Fruit fly (Drosophila melanogaster) whole organism, prepupa: ENCODE measurements around the gene CG34298.

ENCODE experiments used
- Blimp-1 ChIP-seq: fragments of 200-800 bp; sonication (Bioruptor generic); optimal IDR thresholded peaks from 3 replicates; lab custom pipeline; 2017; ENCODE audit warnings: missing biosample characterization, missing genetic modification characterization, mild to moderate bottlenecking, moderate library complexity, missing genetic modification reagents
- CG10631 ChIP-seq: fragments of 200-800 bp; sonication (Bioruptor generic); optimal IDR thresholded peaks from 2 replicates; lab custom pipeline; 2016; ENCODE audit warnings: missing biosample characterization, missing genetic modification characterization
- CG10669 ChIP-seq: fragments of 200-800 bp; sonication (Bioruptor generic); optimal IDR thresholded peaks from 3 replicates; lab custom pipeline; 2018; ENCODE audit warnings: missing biosample characterization, mild to moderate bottlenecking, missing genetic modification characterization, moderate library complexity
- CG11294 ChIP-seq: fragments of 200-800 bp; sonication (Bioruptor generic); IDR thresholded peaks from 2 replicates; pipeline ENCODE4 v1.3.6; 2022; ENCODE audit warnings: missing biosample characterization, missing genetic modification characterization
- CG15336 ChIP-seq: fragments of 200-800 bp; sonication (Bioruptor generic); IDR thresholded peaks from 2 replicates; pipeline ENCODE4 v1.3.6; 2022; ENCODE audit warnings: missing biosample characterization, missing genetic modification characterization
- CG1621 ChIP-seq: fragments of 200-800 bp; sonication (Bioruptor generic); optimal IDR thresholded peaks from 3 replicates; lab custom pipeline; 2018; ENCODE audit warnings: missing biosample characterization, mild to moderate bottlenecking, missing genetic modification characterization
- CG16779 ChIP-seq: fragments of 200-800 bp; sonication (Bioruptor generic); optimal IDR thresholded peaks from 3 replicates; lab custom pipeline; 2017; ENCODE audit warnings: missing biosample characterization, mild to moderate bottlenecking, missing genetic modification characterization
- CG3032 ChIP-seq: fragments of 200-800 bp; optimal IDR thresholded peaks from 2 replicates; lab custom pipeline; 2019; ENCODE audit warnings: missing biosample characterization, mild to moderate bottlenecking, missing genetic modification characterization, moderate library complexity
- CG32006 ChIP-seq: fragments of 200-800 bp; sonication (Bioruptor generic); optimal IDR thresholded peaks from 3 replicates; lab custom pipeline; 2017; ENCODE audit warnings: missing biosample characterization, mild to moderate bottlenecking, missing genetic modification characterization
- CG34406 ChIP-seq: fragments of 200-800 bp; sonication (Bioruptor generic); optimal IDR thresholded peaks from 3 replicates; lab custom pipeline; 2016; ENCODE audit warnings: missing biosample characterization, missing genetic modification characterization
- CG3919 ChIP-seq: fragments of 200-800 bp; sonication (Bioruptor generic); optimal IDR thresholded peaks from 3 replicates; lab custom pipeline; 2016; ENCODE audit warnings: missing biosample characterization, missing genetic modification characterization
- CG6276 ChIP-seq: fragments of 200-800 bp; sonication (Bioruptor generic); optimal IDR thresholded peaks from 2 replicates; lab custom pipeline; 2017; ENCODE audit warnings: missing biosample characterization, mild to moderate bottlenecking, missing genetic modification characterization
- CG6792 ChIP-seq: fragments of 200-800 bp; sonication (Bioruptor generic); optimal IDR thresholded peaks from 3 replicates; lab custom pipeline; 2016; ENCODE audit warnings: missing biosample characterization, missing genetic modification characterization
- CG6808 ChIP-seq: fragments of 200-800 bp; sonication (Bioruptor generic); optimal IDR thresholded peaks from 3 replicates; lab custom pipeline; 2017; ENCODE audit warnings: missing biosample characterization, missing genetic modification characterization, mild to moderate bottlenecking, moderate library complexity, missing genetic modification reagents
- CG6854 ChIP-seq: fragments of 200-800 bp; sonication (Bioruptor generic); optimal IDR thresholded peaks from 2 replicates; lab custom pipeline; 2017; ENCODE audit warnings: missing biosample characterization, mild to moderate bottlenecking, missing genetic modification characterization
- CG7368 ChIP-seq: fragments of 200-800 bp; sonication (Bioruptor generic); optimal IDR thresholded peaks from 3 replicates; lab custom pipeline; 2016; ENCODE audit warnings: missing biosample characterization, missing genetic modification characterization
- CG8119 ChIP-seq: fragments of 200-800 bp; sonication (Bioruptor generic); IDR thresholded peaks from 3 replicates; pipeline ENCODE4 v1.3.6; 2022; ENCODE audit warnings: missing biosample characterization, missing genetic modification characterization
- CG8319 ChIP-seq: fragments of 200-800 bp; sonication (Bioruptor generic); optimal IDR thresholded peaks from 3 replicates; lab custom pipeline; 2016; ENCODE audit warnings: missing biosample characterization, missing genetic modification characterization
- CG8632 ChIP-seq: fragments of 200-800 bp; sonication (Bioruptor generic); optimal IDR thresholded peaks from 3 replicates; lab custom pipeline; 2016; ENCODE audit warnings: missing biosample characterization, missing genetic modification characterization
- CG9139 ChIP-seq: fragments of 200-800 bp; sonication (Bioruptor generic); optimal IDR thresholded peaks from 3 replicates; lab custom pipeline; 2017; ENCODE audit warnings: missing biosample characterization, mild to moderate bottlenecking, missing genetic modification characterization
- Eip75B ChIP-seq: fragments of 200-800 bp; sonication (Bioruptor generic); optimal IDR thresholded peaks from 3 replicates; lab custom pipeline; 2016; ENCODE audit warnings: missing biosample characterization, missing genetic modification characterization
- Eip78C ChIP-seq: fragments of 200-800 bp; sonication (Bioruptor generic); peaks from one replicate; lab custom pipeline; 2016; ENCODE audit warnings: missing biosample characterization, missing genetic modification characterization
- Eip93F ChIP-seq: fragments of 200-800 bp; sonication (Bioruptor generic); optimal IDR thresholded peaks from 2 replicates; lab custom pipeline; 2016; ENCODE audit warnings: missing biosample characterization, mild to moderate bottlenecking, missing genetic modification characterization
- Ets96B ChIP-seq: fragments of 200-800 bp; optimal IDR thresholded peaks from 2 replicates; lab custom pipeline; 2019; ENCODE audit warnings: missing biosample characterization, mild to moderate bottlenecking, missing genetic modification characterization, moderate library complexity
- Gug ChIP-seq: fragments of 200-800 bp; sonication (Bioruptor generic); IDR thresholded peaks from 2 replicates; pipeline ENCODE4 v1.3.6; 2022; ENCODE audit warnings: missing biosample characterization, missing genetic modification characterization
- Hr38 ChIP-seq: sonication (Bioruptor generic); optimal IDR thresholded peaks from 2 replicates; lab custom pipeline; 2016; ENCODE audit warnings: missing biosample characterization, missing genetic modification characterization
- Hr39 ChIP-seq: fragments of 200-800 bp; sonication (Bioruptor generic); optimal IDR thresholded peaks from 2 replicates; lab custom pipeline; 2016; ENCODE audit warnings: missing biosample characterization, missing genetic modification characterization
- Hr4 ChIP-seq: fragments of 200-800 bp; sonication (Bioruptor generic); optimal IDR thresholded peaks from 3 replicates; lab custom pipeline; 2016; ENCODE audit warnings: missing biosample characterization, missing genetic modification characterization
- Met ChIP-seq: fragments of 200-800 bp; sonication (Bioruptor generic); optimal IDR thresholded peaks from 3 replicates; lab custom pipeline; 2016; ENCODE audit warnings: missing biosample characterization, missing genetic modification characterization
- OdsH ChIP-seq: fragments of 200-800 bp; sonication (Bioruptor generic); optimal IDR thresholded peaks from 3 replicates; lab custom pipeline; 2016; ENCODE audit warnings: missing biosample characterization, missing genetic modification characterization
- Smox ChIP-seq: fragments of 200-800 bp; sonication (Bioruptor generic); optimal IDR thresholded peaks from 3 replicates; lab custom pipeline; 2016; ENCODE audit warnings: missing biosample characterization, missing genetic modification characterization
- Sox102F ChIP-seq: fragments of 200-800 bp; sonication (Bioruptor generic); optimal IDR thresholded peaks from 2 replicates; lab custom pipeline; 2016; ENCODE audit warnings: missing biosample characterization, mild to moderate bottlenecking, missing genetic modification characterization
- Sox14 ChIP-seq: fragments of 200-800 bp; sonication (Bioruptor generic); optimal IDR thresholded peaks from 3 replicates; lab custom pipeline; 2016; ENCODE audit warnings: missing biosample characterization, missing genetic modification characterization
- Sox15 ChIP-seq: fragments of 200-800 bp; sonication (Bioruptor generic); optimal IDR thresholded peaks from 3 replicates; lab custom pipeline; 2016; ENCODE audit warnings: missing biosample characterization, missing genetic modification characterization
- acj6 ChIP-seq: fragments of 200-800 bp; sonication (Bioruptor generic); optimal IDR thresholded peaks from 3 replicates; lab custom pipeline; 2016; ENCODE audit warnings: missing biosample characterization, missing genetic modification characterization
- cyc ChIP-seq: fragments of 200-800 bp; sonication (Bioruptor generic); optimal IDR thresholded peaks from 3 replicates; lab custom pipeline; 2016; ENCODE audit warnings: missing biosample characterization, missing genetic modification characterization
- dac ChIP-seq: fragments of 200-800 bp; sonication (Bioruptor generic); optimal IDR thresholded peaks from 2 replicates; lab custom pipeline; 2017; ENCODE audit warnings: missing biosample characterization, mild to moderate bottlenecking, missing genetic modification characterization
- dsx ChIP-seq: fragments of 200-800 bp; optimal IDR thresholded peaks from 3 replicates; lab custom pipeline; 2019; ENCODE audit warnings: missing biosample characterization, mild to moderate bottlenecking, missing genetic modification characterization, moderate library complexity; ENCODE audit not compliant: poor library complexity, severe bottlenecking
- eg ChIP-seq: fragments of 200-800 bp; sonication (Bioruptor generic); IDR thresholded peaks from 3 replicates; pipeline ENCODE4 v1.3.6; 2022; ENCODE audit warnings: missing biosample characterization, missing genetic modification characterization
- fd85E ChIP-seq: fragments of 200-800 bp; sonication (Bioruptor generic); optimal IDR thresholded peaks from 3 replicates; lab custom pipeline; 2016; ENCODE audit warnings: missing biosample characterization, missing genetic modification characterization
- fkh ChIP-seq: fragments of 200-800 bp; sonication (Bioruptor generic); optimal IDR thresholded peaks from 3 replicates; lab custom pipeline; 2017; ENCODE audit warnings: missing biosample characterization, mild to moderate bottlenecking, missing genetic modification characterization, moderate library complexity
- lz ChIP-seq: fragments of 200-800 bp; sonication (Bioruptor generic); optimal IDR thresholded peaks from 3 replicates; lab custom pipeline; 2016; ENCODE audit warnings: missing biosample characterization, missing genetic modification characterization
- pdm3 ChIP-seq: fragments of 200-800 bp; sonication (Bioruptor generic); optimal IDR thresholded peaks from 3 replicates; lab custom pipeline; 2016; ENCODE audit warnings: missing biosample characterization, missing genetic modification characterization
- salr ChIP-seq, 2 experiments: fragments of 200-800 bp; sonication (Bioruptor generic); optimal IDR thresholded peaks; 3 replicates each; lab custom pipeline; 2016 to 2018; ENCODE audit warnings: missing biosample characterization in 2 of 2, missing genetic modification characterization in 2 of 2, mild to moderate bottlenecking in 1 of 2
- spab ChIP-seq: fragments of 200-800 bp; sonication (Bioruptor generic); optimal IDR thresholded peaks from 2 replicates; lab custom pipeline; 2017; ENCODE audit warnings: missing biosample characterization, mild to moderate bottlenecking, missing genetic modification characterization, missing genetic modification reagents
- ss ChIP-seq, 2 experiments: fragments of 200-800 bp; sonication (Bioruptor generic); optimal IDR thresholded peaks; 2 replicates in 1 of 2; 3 replicates in 1 of 2; lab custom pipeline; 2017 to 2018; ENCODE audit warnings: mild to moderate bottlenecking in 2 of 2, missing biosample characterization in 2 of 2, missing genetic modification characterization in 2 of 2, moderate library complexity in 1 of 2
- topi ChIP-seq: fragments of 200-800 bp; sonication (Bioruptor generic); optimal IDR thresholded peaks from 3 replicates; lab custom pipeline; 2016; ENCODE audit warnings: missing biosample characterization, missing genetic modification characterization
- vri ChIP-seq: fragments of 200-800 bp; sonication (Bioruptor generic); optimal IDR thresholded peaks from 3 replicates; lab custom pipeline; 2016; ENCODE audit warnings: missing biosample characterization, mild to moderate bottlenecking, missing genetic modification characterization

CG34298 gene

dm6 chr3R:30014977-30015514, 15.5 kb downstream of the CG34298 start, which contains the start of gene CG7920 (continued):
- TF ChIP-seq Sox14 (GFP tag; lab: Kevin White, UChicago) (no peak), Eip93F (GFP tag; lab: Kevin White, UChicago) (no peak), CG6854 (peak; percentile 73), pdm3 (GFP tag; lab: Kevin White, UChicago) (no peak), eg (GFP tag; lab: Robert Waterston, UW) (peak; percentile 60; the same call in 2 of the 3 replicates), CG8119 (GFP tag; lab: Robert Waterston, UW) (peak; percentile 60; the same call in 2 of the 3 replicates), Met (no peak), CG9139 (peak; percentile 66), fkh (GFP tag; lab: Kevin White, UChicago) (peak; percentile 7), CG8319 (no peak), spab (GFP tag; lab: Kevin White, UChicago) (no peak), CG16779 (tag; lab: Kevin White, UChicago) (peak; percentile 52), CG8632 (GFP tag; lab: Kevin White, UChicago) (no peak), CG6808 (peak; percentile 31), CG7368 (no peak), CG34406 (GFP tag; lab: Kevin White, UChicago) (peak; percentile 7), acj6 (GFP tag; lab: Kevin White, UChicago) (no peak), CG6792 (peak; percentile 16), lz (GFP tag; lab: Kevin White, UChicago) (peak; percentile 39), topi (GFP tag; lab: Kevin White, UChicago) (peak; percentile 14), CG11294 (GFP tag; lab: Robert Waterston, UW) (no peak), Blimp-1 (GFP tag; lab: Kevin White, UChicago) (no peak), Hr4 (GFP tag; lab: Kevin White, UChicago) (no peak), vri (GFP tag; lab: Kevin White, UChicago) (peak; percentile 71), CG1621 (tag; lab: Kevin White, UChicago) (peak; percentile 61), dsx (peak; percentile 42)

dm6 chr3R:30021009-30021408, 21.4 kb downstream of the CG34298 start:
- no peak for TF ChIP-seq CG8319
- no peak for TF ChIP-seq Sox15 (GFP tag; lab: Kevin White, UChicago)
- TF ChIP-seq Eip78C (GFP tag; lab: Kevin White, UChicago), result peak; percentile 69
- TF ChIP-seq ss (GFP tag; optimal IDR thresholded peaks at IDR 0.05; lab: Kevin White, UChicago), result peak in 1 of 2 experiments; percentile 18
- TF ChIP-seq CG3919 (GFP tag; lab: Kevin White, UChicago), result peak; percentile 31
- no peak for TF ChIP-seq Blimp-1 (GFP tag; lab: Kevin White, UChicago)
- TF ChIP-seq Hr38 (GFP tag; lab: Kevin White, UChicago), result no peak
- TF ChIP-seq Hr39 (GFP tag; lab: Kevin White, UChicago), result peak; percentile 8
- peak; percentile 50; the same call in 1 of the 2 replicates for TF ChIP-seq Gug
- peak; percentile 12; the same call in 1 of the 2 replicates for TF ChIP-seq CG11294 (GFP tag; lab: Robert Waterston, UW)
- no peak for TF ChIP-seq CG8632 (GFP tag; lab: Kevin White, UChicago)
- no peak for TF ChIP-seq Eip75B
- TF ChIP-seq CG10669 (GFP tag; lab: Kevin White, UChicago), result peak; percentile 9
- TF ChIP-seq CG7368, result no peak
- peak; percentile 56 for TF ChIP-seq CG6276
- no peak for TF ChIP-seq dsx
- TF ChIP-seq CG32006, result peak; percentile 62
- TF ChIP-seq Sox102F (GFP tag; lab: Kevin White, UChicago), result peak; percentile 24
- TF ChIP-seq CG16779 (tag; lab: Kevin White, UChicago), result no peak
- no peak for TF ChIP-seq fd85E (GFP tag; lab: Kevin White, UChicago)
- peak; percentile 7 for TF ChIP-seq Sox14 (GFP tag; lab: Kevin White, UChicago)
- peak; percentile 23 for TF ChIP-seq CG3032 (tag; lab: Kevin White, UChicago)
- TF ChIP-seq OdsH (GFP tag; lab: Kevin White, UChicago), result no peak
- peak; percentile 12 for TF ChIP-seq CG10631
- peak; percentile 14 for TF ChIP-seq Smox (GFP tag; lab: Kevin White, UChicago)
- no peak for TF ChIP-seq vri (GFP tag; lab: Kevin White, UChicago)
- no peak for TF ChIP-seq CG9139
- peak; percentile 13 for TF ChIP-seq dac (GFP tag; lab: Kevin White, UChicago)
- TF ChIP-seq CG1621 (tag; lab: Kevin White, UChicago), result no peak
- TF ChIP-seq pdm3 (GFP tag; lab: Kevin White, UChicago), result no peak
- peak; percentile 5 for TF ChIP-seq cyc (GFP tag; lab: Kevin White, UChicago)
- no peak for TF ChIP-seq salr (GFP tag; optimal IDR thresholded peaks at IDR 0.05; lab: Kevin White, UChicago)
- TF ChIP-seq lz (GFP tag; lab: Kevin White, UChicago), result peak; percentile 11
- no peak for TF ChIP-seq CG6808
- TF ChIP-seq CG15336, result peak; percentile 72
- no peak for TF ChIP-seq Ets96B (tag; lab: Kevin White, UChicago)
